Worm (Caenorhabditis elegans): ENCODE measurements around the gene F52E1.5.
"Not testable (repeated sequence)": the region's sequence is repeated elsewhere in the genome, so short reads cannot be mapped to it uniquely, and the experiment has no call there.

Gene F52E1.5

ce11 chrV:8379206-8379605, at the start of gene F52E1.5:
TSS of gene F52E1.5 (plus strand) at chrV:8379506.
- TF ChIP-seq zip-8 (tag; optimal IDR thresholded peaks at IDR 0.05) (no peak), mep-1 (tag; optimal IDR thresholded peaks at IDR 0.05) (no peak), unc-62 (GFP tag; optimal IDR thresholded peaks at IDR 0.05) (no peak), lin-13 (tag; optimal IDR thresholded peaks at IDR 0.05) (no peak), pha-4 (tag; optimal IDR thresholded peaks at IDR 0.05) (no peak), flh-1 (GFP tag; optimal IDR thresholded peaks at IDR 0.05) (no peak), hlh-1 (tag; optimal IDR thresholded peaks at IDR 0.05) (no peak), mab-5 (tag; optimal IDR thresholded peaks at IDR 0.05) (no peak), ceh-83 (GFP tag; optimal IDR thresholded peaks at IDR 0.05) (no peak), nhr-28 (tag; optimal IDR thresholded peaks at IDR 0.05) (no peak), mls-2 (tag; optimal IDR thresholded peaks at IDR 0.05) (no peak), lsy-2 (tag; optimal IDR thresholded peaks at IDR 0.05) (no peak), blmp-1 (tag; optimal IDR thresholded peaks at IDR 0.05) (no peak), elt-3 (tag; optimal IDR thresholded peaks at IDR 0.05) (no peak), nhr-76 (tag; optimal IDR thresholded peaks at IDR 0.05) (no peak), ham-2 (GFP tag; optimal IDR thresholded peaks at IDR 0.05) (no peak), ces-1 (GFP tag; optimal IDR thresholded peaks at IDR 0.05) (no peak), sem-2 (GFP tag; optimal IDR thresholded peaks at IDR 0.05) (no peak), cnd-1 (tag; optimal IDR thresholded peaks at IDR 0.05) (no peak)

DNA sequence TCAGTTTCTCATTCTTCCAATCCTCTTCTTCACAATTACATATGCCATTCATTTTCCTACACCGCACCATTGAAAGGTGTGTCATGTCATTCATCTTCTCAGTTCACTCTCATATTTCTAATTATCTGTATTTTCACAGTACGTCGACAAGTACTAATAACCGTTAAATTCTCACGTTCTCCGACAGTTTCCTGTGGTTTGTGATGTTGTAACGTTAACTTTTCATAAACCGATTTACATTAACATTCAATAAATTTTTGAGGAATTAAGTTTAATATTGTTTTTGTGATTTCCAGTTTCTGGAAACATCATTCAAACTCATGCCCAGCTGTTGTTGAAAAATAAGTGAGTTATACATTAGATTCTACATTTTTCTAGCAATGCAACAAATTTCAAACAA, 44.9 kb upstream of the F52E1.5 start, which contains the start of gene tmd-2:
tmd-2 (plus strand) TSS at position 301 of the 400 bp plus-strand sequence.
- no peak for TF ChIP-seq ces-1 (GFP tag; optimal IDR thresholded peaks at IDR 0.05)
- TF ChIP-seq mls-2 (tag; optimal IDR thresholded peaks at IDR 0.05) = no peak
- TF ChIP-seq elt-3 (tag; optimal IDR thresholded peaks at IDR 0.05) = no peak
- no peak for TF ChIP-seq ceh-43 (GFP tag; optimal IDR thresholded peaks at IDR 0.05)

DNA sequence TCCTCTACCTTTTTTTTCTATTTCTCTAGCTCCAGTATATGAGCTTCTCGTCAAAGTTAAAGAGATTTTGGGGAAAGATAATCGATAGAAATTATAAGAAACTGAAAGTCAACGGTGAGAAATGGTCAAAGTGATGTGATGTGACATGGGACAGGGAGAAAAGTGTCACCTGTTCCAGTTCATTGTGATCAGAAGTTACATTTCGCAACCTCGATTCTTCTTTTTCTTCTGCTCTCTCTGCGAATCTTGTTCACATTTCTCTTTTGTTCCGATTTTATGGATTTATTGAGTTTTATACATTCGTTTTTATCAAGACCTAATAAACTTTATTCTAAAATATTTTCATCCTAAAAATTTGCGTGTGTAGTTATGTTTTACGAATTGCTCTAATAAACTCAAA, 43.7 kb upstream of the F52E1.5 start:
- TF ChIP-seq drap-1 (GFP tag; optimal IDR thresholded peaks at IDR 0.05) (no peak), zip-8 (tag; optimal IDR thresholded peaks at IDR 0.05) (no peak), tbx-8 (GFP tag; optimal IDR thresholded peaks at IDR 0.05) (no peak), ham-2 (GFP tag; optimal IDR thresholded peaks at IDR 0.05) (no peak), bed-3 (GFP tag; optimal IDR thresholded peaks at IDR 0.05) (no peak), hlh-1 (tag; optimal IDR thresholded peaks at IDR 0.05) (peak; percentile 82), blmp-1 (tag; optimal IDR thresholded peaks at IDR 0.05) (no peak), nhr-237 (tag; optimal IDR thresholded peaks at IDR 0.05) (no peak), elt-3 (tag; optimal IDR thresholded peaks at IDR 0.05) (no peak), ceh-83 (GFP tag; optimal IDR thresholded peaks at IDR 0.05) (no peak), nhr-2 (tag; optimal IDR thresholded peaks at IDR 0.05) (no peak), ztf-11 (tag; optimal IDR thresholded peaks at IDR 0.05) (no peak), lin-13 (tag; optimal IDR thresholded peaks at IDR 0.05) (no peak), snpc-4 (tag; optimal IDR thresholded peaks at IDR 0.05) (no peak), unc-39 (tag; optimal IDR thresholded peaks at IDR 0.05) (no peak), M03D4.4 (tag; optimal IDR thresholded peaks at IDR 0.05) (no peak), flh-1 (GFP tag; optimal IDR thresholded peaks at IDR 0.05) (no peak), unc-62 (GFP tag; optimal IDR thresholded peaks at IDR 0.05) (peak; percentile 83)

DNA sequence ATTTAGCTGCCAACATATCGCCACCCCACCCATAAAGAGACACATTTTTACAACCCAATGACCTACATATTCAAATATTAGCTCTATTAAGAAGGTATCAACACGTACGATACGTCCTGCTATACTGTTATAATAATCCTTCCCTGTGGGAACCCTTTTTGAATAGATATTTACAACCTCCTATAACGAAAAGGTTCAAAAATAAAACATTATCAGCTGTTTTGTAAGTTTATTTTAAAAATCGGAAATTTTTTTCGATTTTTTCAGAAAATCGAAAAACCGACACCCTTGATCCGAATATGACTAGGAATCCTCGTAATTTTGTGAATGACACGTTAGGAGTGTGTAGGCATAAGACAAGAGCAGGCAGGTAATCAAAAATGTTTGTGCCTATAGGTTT, 38.4 kb upstream of the F52E1.5 start, which contains the start of gene C08D8.7:
C08D8.7 (plus strand) TSS at position 301 of the 400 bp plus-strand sequence.
- not testable (repeated sequence) for TF ChIP-seq cnd-1 (tag; optimal IDR thresholded peaks at IDR 0.05); unc-62 (GFP tag; optimal IDR thresholded peaks at IDR 0.05); pha-4 (tag; optimal IDR thresholded peaks at IDR 0.05)

DNA sequence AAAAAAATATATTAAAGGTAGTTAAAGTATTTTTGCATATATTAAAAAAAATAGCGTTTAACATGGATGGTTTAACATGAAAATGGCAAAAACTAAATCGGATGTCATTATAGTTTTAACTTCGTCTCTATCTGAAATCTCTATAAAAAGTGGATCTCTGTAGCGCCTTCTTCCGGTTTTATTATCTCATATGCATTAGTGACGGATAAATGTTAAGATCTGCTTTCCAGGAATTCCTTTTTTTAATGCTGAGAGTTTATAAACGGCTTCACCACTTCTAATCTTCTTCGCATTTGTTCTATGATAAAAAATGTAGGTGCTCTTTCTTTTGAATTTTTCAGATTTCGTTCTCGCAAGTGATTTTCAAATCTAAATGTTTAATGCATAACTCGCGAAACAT, 36.9 kb upstream of the F52E1.5 start:
- TF ChIP-seq zip-8 (tag; optimal IDR thresholded peaks at IDR 0.05) (no peak), unc-62 (GFP tag; optimal IDR thresholded peaks at IDR 0.05) (no peak), blmp-1 (tag; optimal IDR thresholded peaks at IDR 0.05) (no peak), snpc-4 (tag; optimal IDR thresholded peaks at IDR 0.05) (no peak), lin-13 (tag; optimal IDR thresholded peaks at IDR 0.05) (no peak), ham-2 (GFP tag; optimal IDR thresholded peaks at IDR 0.05) (no peak), elt-3 (tag; optimal IDR thresholded peaks at IDR 0.05) (no peak), mep-1 (tag; optimal IDR thresholded peaks at IDR 0.05) (no peak), cnd-1 (tag; optimal IDR thresholded peaks at IDR 0.05) (no peak), ces-1 (GFP tag; optimal IDR thresholded peaks at IDR 0.05) (no peak)

- TF ChIP-seq ceh-39 (tag; optimal IDR thresholded peaks at IDR 0.05) (no peak), ztf-11 (tag; optimal IDR thresholded peaks at IDR 0.05) (no peak), zip-8 (tag; optimal IDR thresholded peaks at IDR 0.05) (no peak), tbx-8 (GFP tag; optimal IDR thresholded peaks at IDR 0.05) (no peak), snpc-4 (tag; optimal IDR thresholded peaks at IDR 0.05) (no peak), mab-5 (tag; optimal IDR thresholded peaks at IDR 0.05) (no peak), elt-3 (tag; optimal IDR thresholded peaks at IDR 0.05) (no peak)
Observed at ce11 chrV:8345436-8345835, 33.9 kb upstream of the F52E1.5 start, which contains the start of gene C08D8.1. TSS of gene C08D8.1 (plus strand) at chrV:8345759.

All from whole organism, mixed stage, embryonic.